Fruit fly (Drosophila melanogaster) whole organism, embryonic: Measurements from ENCODE around the gene Cyp303a1.

Experiments
- B-H2 ChIP-seq: fragments of 200-800 bp; sonication (Bioruptor generic); optimal IDR thresholded peaks from 2 replicates; lab custom pipeline; 2018; ENCODE audit warnings: missing biosample characterization, mild to moderate bottlenecking, missing genetic modification characterization
- CG12104 ChIP-seq: fragments of 200-800 bp; sonication (Bioruptor generic); optimal IDR thresholded peaks from 3 replicates; lab custom pipeline; 2016; ENCODE audit warnings: missing biosample characterization, missing genetic modification characterization
- CG13775 ChIP-seq: fragments of 200-800 bp; sonication (Bioruptor generic); optimal IDR thresholded peaks from 3 replicates; lab custom pipeline; 2017; ENCODE audit warnings: missing biosample characterization, mild to moderate bottlenecking, missing genetic modification characterization
- CG15073 ChIP-seq: fragments of 200-800 bp; sonication (Bioruptor generic); optimal IDR thresholded peaks from 2 replicates; lab custom pipeline; 2016; ENCODE audit warnings: missing biosample characterization, missing genetic modification characterization
- CG1647 ChIP-seq: fragments of 200-800 bp; sonication (Bioruptor generic); optimal IDR thresholded peaks from 3 replicates; lab custom pipeline; 2016; ENCODE audit warnings: missing biosample characterization, missing genetic modification characterization
- CG32767 ChIP-seq: fragments of 200-800 bp; sonication (Bioruptor generic); IDR thresholded peaks from 2 replicates; pipeline ENCODE4 v1.3.6; 2022; ENCODE audit warnings: missing biosample characterization, missing genetic modification characterization
- CG3281 ChIP-seq: fragments of 200-800 bp; sonication (Bioruptor generic); optimal IDR thresholded peaks from 3 replicates; lab custom pipeline; 2017; ENCODE audit warnings: missing biosample characterization, mild to moderate bottlenecking, missing genetic modification characterization
- CG4404 ChIP-seq: fragments of 200-800 bp; sonication (Bioruptor generic); IDR thresholded peaks from 2 replicates; pipeline ENCODE4 v1.3.6; 2022; ENCODE audit warnings: missing biosample characterization, missing genetic modification characterization
- CHES-1-like ChIP-seq: fragments of 200-800 bp; sonication (Bioruptor generic); optimal IDR thresholded peaks from 2 replicates; lab custom pipeline; 2016; ENCODE audit warnings: missing biosample characterization, missing genetic modification characterization
- Chrac-16 ChIP-seq: fragments of 200-800 bp; sonication (Bioruptor generic); optimal IDR thresholded peaks from 3 replicates; lab custom pipeline; 2016; ENCODE audit warnings: missing biosample characterization, missing genetic modification characterization
- Dbx ChIP-seq: fragments of 200-800 bp; sonication (Bioruptor generic); IDR thresholded peaks from 3 replicates; pipeline ENCODE4 v1.3.6; 2022; ENCODE audit warnings: missing biosample characterization, missing genetic modification characterization
- Dfd ChIP-seq, 2 experiments: fragments of >200 bp; optimal IDR thresholded peaks; 2 replicates each; lab custom pipeline; 2017; ENCODE audit warnings: missing biosample characterization in 2 of 2, missing genetic modification characterization in 2 of 2
- H15 ChIP-seq: fragments of 200-800 bp; sonication (Bioruptor generic); IDR thresholded peaks from 3 replicates; pipeline ENCODE4 v1.3.6; 2022; ENCODE audit warnings: missing biosample characterization, missing genetic modification characterization
- H2.0 ChIP-seq: fragments of 200-800 bp; sonication (Bioruptor generic); IDR thresholded peaks from 2 replicates; pipeline ENCODE4 v1.3.6; 2022; ENCODE audit warnings: missing biosample characterization, missing genetic modification characterization
- Kr ChIP-seq: fragments of 200-800 bp; sonication (Bioruptor generic); optimal IDR thresholded peaks from 2 replicates; lab custom pipeline; 2017; ENCODE audit warnings: missing biosample characterization, mild to moderate bottlenecking, missing genetic modification characterization
- Mrtf ChIP-seq: fragments of 200-800 bp; sonication (Bioruptor generic); IDR thresholded peaks from 3 replicates; pipeline ENCODE4 v1.3.6; 2022; ENCODE audit warnings: missing biosample characterization, missing genetic modification characterization
- NC2α ChIP-seq: fragments of 200-800 bp; sonication (Bioruptor generic); optimal IDR thresholded peaks from 2 replicates; lab custom pipeline; 2016; ENCODE audit warnings: missing biosample characterization, missing genetic modification characterization
- NFAT ChIP-seq: fragments of 200-800 bp; sonication (Bioruptor generic); IDR thresholded peaks from 2 replicates; pipeline ENCODE4 v1.3.6; 2022; ENCODE audit warnings: missing biosample characterization, missing genetic modification characterization
- NK7.1 ChIP-seq: fragments of 200-800 bp; sonication (Bioruptor generic); optimal IDR thresholded peaks from 3 replicates; lab custom pipeline; 2016; ENCODE audit warnings: missing biosample characterization, missing genetic modification characterization
- Optix ChIP-seq: fragments of 200-800 bp; sonication (Bioruptor generic); IDR thresholded peaks from 3 replicates; pipeline ENCODE4 v1.3.6; 2022; ENCODE audit warnings: missing biosample characterization, missing genetic modification characterization
- Sry-β ChIP-seq: fragments of 200-800 bp; sonication (Bioruptor generic); optimal IDR thresholded peaks from 2 replicates; lab custom pipeline; 2018; ENCODE audit warnings: missing biosample characterization, mild to moderate bottlenecking, missing genetic modification characterization, moderate library complexity
- Sry-δ ChIP-seq: fragments of 200-800 bp; sonication (Bioruptor generic); optimal IDR thresholded peaks from 2 replicates; lab custom pipeline; 2016; ENCODE audit warnings: missing biosample characterization, missing genetic modification characterization
- YL-1 ChIP-seq: fragments of 200-800 bp; sonication (Bioruptor generic); optimal IDR thresholded peaks from 3 replicates; lab custom pipeline; 2017; ENCODE audit warnings: missing biosample characterization, mild to moderate bottlenecking, missing genetic modification characterization
- ase ChIP-seq: fragments of 200-800 bp; sonication (Bioruptor generic); IDR thresholded peaks from 3 replicates; pipeline ENCODE4 v1.3.6; 2022; ENCODE audit warnings: missing biosample characterization, missing genetic modification characterization
- ato ChIP-seq: fragments of 200-800 bp; sonication (Bioruptor generic); IDR thresholded peaks from 2 replicates; pipeline ENCODE4 v1.3.6; 2022; ENCODE audit warnings: missing biosample characterization, missing genetic modification characterization; ENCODE audit not compliant: partially characterized antibody
- bigmax ChIP-seq: fragments of 200-800 bp; sonication (Bioruptor generic); optimal IDR thresholded peaks from 2 replicates; lab custom pipeline; 2018; ENCODE audit warnings: missing biosample characterization, mild to moderate bottlenecking, missing genetic modification characterization
- ci ChIP-seq: fragments of 200-800 bp; sonication (Bioruptor generic); IDR thresholded peaks from 3 replicates; pipeline ENCODE4 v1.3.6; 2022; ENCODE audit warnings: missing biosample characterization, missing genetic modification characterization
- da ChIP-seq: fragments of 200-800 bp; sonication (Bioruptor generic); optimal IDR thresholded peaks from 2 replicates; lab custom pipeline; 2016; ENCODE audit warnings: missing biosample characterization, missing genetic modification characterization
- dati ChIP-seq: fragments of 200-800 bp; sonication (Bioruptor generic); IDR thresholded peaks from 2 replicates; pipeline ENCODE4 v1.3.6; 2022; ENCODE audit warnings: missing biosample characterization, missing genetic modification characterization
- dm ChIP-seq: fragments of 200-800 bp; sonication (Bioruptor generic); optimal IDR thresholded peaks from 3 replicates; lab custom pipeline; 2016; ENCODE audit warnings: missing biosample characterization, missing genetic modification characterization
- en ChIP-seq: fragments of 200-800 bp; sonication (Bioruptor generic); optimal IDR thresholded peaks from 2 replicates; lab custom pipeline; 2016; ENCODE audit warnings: missing biosample characterization, missing genetic modification characterization
- fd64A ChIP-seq: fragments of 200-800 bp; sonication (Bioruptor generic); optimal IDR thresholded peaks from 3 replicates; lab custom pipeline; 2018; ENCODE audit warnings: missing biosample characterization, mild to moderate bottlenecking, missing genetic modification characterization
- fru ChIP-seq: fragments of >200 bp; optimal IDR thresholded peaks from 2 replicates; lab custom pipeline; 2017
- gfzf ChIP-seq: fragments of 200-800 bp; sonication (Bioruptor generic); optimal IDR thresholded peaks from 2 replicates; lab custom pipeline; 2016; ENCODE audit warnings: missing biosample characterization, mild to moderate bottlenecking, missing genetic modification characterization, moderate library complexity
- hkb ChIP-seq, 2 experiments: fragments of 200-800 bp in 1 of 2; fragments of >200 bp in 1 of 2; sonication (Bioruptor generic) in 1 of 2; IDR thresholded peaks in 1 of 2; optimal IDR thresholded peaks in 1 of 2; 2 replicates each; pipeline versions ENCODE4 v1.3.6 to Lab custom; 2017 to 2022; ENCODE audit warnings: missing biosample characterization in 1 of 2, missing genetic modification characterization in 1 of 2
- jigr1 ChIP-seq: fragments of 200-800 bp; sonication (Bioruptor generic); IDR thresholded peaks from 3 replicates; pipeline ENCODE4 v1.3.6; 2022; ENCODE audit warnings: missing biosample characterization, missing genetic modification characterization
- jumu ChIP-seq: fragments of 200-800 bp; sonication (Bioruptor generic); optimal IDR thresholded peaks from 3 replicates; lab custom pipeline; 2016; ENCODE audit warnings: missing biosample characterization, missing genetic modification characterization
- lab ChIP-seq: fragments of 200-800 bp; sonication (Bioruptor generic); optimal IDR thresholded peaks from 3 replicates; lab custom pipeline; 2017; ENCODE audit warnings: missing biosample characterization, missing genetic modification characterization, mild to moderate bottlenecking, moderate library complexity, missing genetic modification reagents
- lola ChIP-seq, 3 experiments: fragments of >200 bp in 2 of 3; fragments of 200-800 bp in 1 of 3; sonication (Bioruptor generic) in 1 of 3; optimal IDR thresholded peaks; 2 replicates each; lab custom pipeline; 2017 to 2019; ENCODE audit warnings: missing biosample characterization in 3 of 3, missing genetic modification characterization in 3 of 3, mild to moderate bottlenecking in 1 of 3, moderate library complexity in 1 of 3
- mam ChIP-seq: fragments of 200-800 bp; sonication (Bioruptor generic); optimal IDR thresholded peaks from 3 replicates; lab custom pipeline; 2016; ENCODE audit warnings: missing biosample characterization, missing genetic modification characterization
- nerfin-2 ChIP-seq: fragments of 200-800 bp; sonication (Bioruptor generic); IDR thresholded peaks from 2 replicates; pipeline ENCODE4 v1.3.6; 2022; ENCODE audit warnings: missing biosample characterization, missing genetic modification characterization; ENCODE audit not compliant: partially characterized antibody
- phol ChIP-seq: fragments of 200-800 bp; sonication (Bioruptor generic); optimal IDR thresholded peaks from 3 replicates; lab custom pipeline; 2018; ENCODE audit warnings: missing biosample characterization, mild to moderate bottlenecking, missing genetic modification characterization, moderate library complexity
- scrt ChIP-seq: fragments of 200-800 bp; sonication (Bioruptor generic); optimal IDR thresholded peaks from 2 replicates; lab custom pipeline; 2018; ENCODE audit warnings: missing biosample characterization, mild to moderate bottlenecking, missing genetic modification characterization, moderate library complexity
- sens ChIP-seq: fragments of 200-800 bp; sonication (Bioruptor generic); peaks from one replicate; lab custom pipeline; 2016; ENCODE audit warnings: missing biosample characterization, missing genetic modification characterization
- sna ChIP-seq: fragments of 200-800 bp; sonication (Bioruptor generic); IDR thresholded peaks from 2 replicates; pipeline ENCODE4 v1.3.6; 2022; ENCODE audit warnings: missing biosample characterization, missing genetic modification characterization; ENCODE audit not compliant: partially characterized antibody
- tgo ChIP-seq: fragments of 200-800 bp; sonication (Bioruptor generic); IDR thresholded peaks from 3 replicates; pipeline ENCODE4 v1.3.6; 2022; ENCODE audit warnings: missing biosample characterization, missing genetic modification characterization
- trem ChIP-seq: fragments of 200-800 bp; optimal IDR thresholded peaks from 3 replicates; lab custom pipeline; 2019; ENCODE audit warnings: missing biosample characterization, mild to moderate bottlenecking, missing genetic modification characterization, moderate library complexity
- wek ChIP-seq: fragments of 200-800 bp; sonication (Bioruptor generic); optimal IDR thresholded peaks from 3 replicates; lab custom pipeline; 2018; ENCODE audit warnings: missing biosample characterization, mild to moderate bottlenecking, missing genetic modification characterization, moderate library complexity
- zfh2 ChIP-seq: fragments of 200-800 bp; sonication (Bioruptor generic); optimal IDR thresholded peaks from 2 replicates; lab custom pipeline; 2016; ENCODE audit warnings: missing biosample characterization, missing genetic modification characterization

Cyp303a1 gene

DNA sequence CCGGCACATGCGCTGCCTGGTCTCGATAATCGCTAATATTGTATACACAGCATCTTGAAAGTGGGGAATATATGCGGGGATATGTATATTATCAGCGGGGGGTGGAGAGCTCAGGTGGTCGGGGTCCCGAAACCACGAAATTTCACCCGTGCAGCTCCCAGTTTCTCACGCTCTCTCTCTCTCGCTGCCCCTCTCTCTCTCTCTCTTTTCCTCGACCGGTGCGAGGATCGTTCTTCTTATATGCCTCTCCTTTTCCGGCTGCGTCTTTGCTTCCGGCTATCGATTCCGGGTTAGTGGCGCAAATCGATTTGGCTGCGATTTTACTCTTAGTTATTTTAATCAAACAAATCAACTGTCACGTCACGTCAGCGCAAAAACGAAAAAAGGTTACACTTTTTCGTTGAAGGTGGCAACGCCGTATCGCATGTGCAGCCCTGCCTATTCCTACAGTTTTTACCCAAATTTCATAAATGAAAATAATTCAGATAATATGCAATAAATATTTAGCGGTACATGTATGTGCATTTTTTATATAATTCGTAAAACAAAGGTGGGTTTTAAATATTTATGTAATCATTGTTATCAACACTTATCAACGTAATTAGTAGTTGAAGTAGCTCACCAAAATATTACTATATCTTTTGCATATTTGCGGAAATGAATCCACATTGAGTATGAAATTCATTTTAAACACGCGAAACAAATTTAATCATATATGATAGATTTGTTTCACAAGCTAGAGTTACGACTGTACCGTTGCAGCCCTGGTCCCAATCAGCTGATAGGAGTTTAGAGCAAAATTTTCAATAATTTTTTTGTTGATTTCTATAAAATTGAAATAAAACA is 5.7 kb downstream of the Cyp303a1 start, which contains the start of the genes heix and CG17328 (continued):
- peak; percentile 30 for TF ChIP-seq NK7.1 (GFP tag; lab: Kevin White, UChicago)
- TF ChIP-seq dati (GFP tag; lab: Robert Waterston, UW) = no peak
- peak; percentile 72 for TF ChIP-seq CG3281 (GFP tag; lab: Kevin White, UChicago)
- peak; percentile 50 for TF ChIP-seq jumu (GFP tag; lab: Kevin White, UChicago)
- peak; percentile 79 for TF ChIP-seq phol
- TF ChIP-seq CG15073 = no peak
- TF ChIP-seq CG13775 = peak; percentile 79
- 0 out of 2 replicates have a peak, but pooled peaks have one; percentile 16 for TF ChIP-seq ato (GFP tag; lab: Robert Waterston, UW)
- peak; percentile 94 for TF ChIP-seq sens (GFP tag; lab: Kevin White, UChicago)
- peak; percentile 4 for TF ChIP-seq hkb (optimal IDR thresholded peaks at IDR 0.05; lab: Kevin White, UChicago)
- peak; percentile 37; the same call in 1 of the 2 replicates for TF ChIP-seq hkb (GFP tag; IDR thresholded peaks at IDR 0.05; lab: Robert Waterston, UW)
- peak; percentile 70; the same call in 2 of the 3 replicates for TF ChIP-seq H15 (GFP tag; lab: Robert Waterston, UW)
- TF ChIP-seq Chrac-16 (GFP tag; lab: Kevin White, UChicago) = peak; percentile 81
- peak; percentile 27 for TF ChIP-seq NC2α (GFP tag; lab: Kevin White, UChicago)
- TF ChIP-seq lola (GFP tag; optimal IDR thresholded peaks at IDR 0.05; lab: Kevin White, UChicago) = peak in 1 of 3 experiments; percentile 70
- TF ChIP-seq en (GFP tag; lab: Kevin White, UChicago) = no peak
- TF ChIP-seq YL-1 (GFP tag; lab: Kevin White, UChicago) = peak; percentile 85
- TF ChIP-seq CHES-1-like (GFP tag; lab: Kevin White, UChicago) = peak; percentile 49
- TF ChIP-seq fru (lab: Kevin White, UChicago) = no peak
- no peak for TF ChIP-seq CG1647 (GFP tag; lab: Kevin White, UChicago)
- TF ChIP-seq tgo (GFP tag; lab: Robert Waterston, UW) = peak; percentile 77
- peak; percentile 64 for TF ChIP-seq Dbx (GFP tag; lab: Robert Waterston, UW)
- TF ChIP-seq trem (tag; lab: Kevin White, UChicago) = peak; percentile 66
- TF ChIP-seq jigr1 (GFP tag; lab: Robert Waterston, UW) = 0 out of 3 replicates have a peak, but pooled peaks have one; percentile 38
- peak; percentile 26 for TF ChIP-seq dm
- no peak for TF ChIP-seq Kr (GFP tag; lab: Kevin White, UChicago)
- TF ChIP-seq CG12104 (GFP tag; lab: Kevin White, UChicago) = peak; percentile 78
- TF ChIP-seq ase (GFP tag; lab: Robert Waterston, UW) = no peak; the same call in 1 of the 3 replicates
- TF ChIP-seq mam = peak; percentile 87
- peak; percentile 69 for TF ChIP-seq zfh2 (GFP tag; lab: Kevin White, UChicago)
- TF ChIP-seq scrt = peak; percentile 37
- no peak for TF ChIP-seq sna
- TF ChIP-seq NFAT (GFP tag; lab: Robert Waterston, UW) = peak; percentile 84
- peak; percentile 80 for TF ChIP-seq ci
- TF ChIP-seq Optix = no peak
- TF ChIP-seq nerfin-2 (GFP tag; lab: Robert Waterston, UW) = no peak
- no peak for TF ChIP-seq Sry-β (GFP tag; lab: Kevin White, UChicago)
- peak; percentile 72 for TF ChIP-seq gfzf
- TF ChIP-seq CG32767 (GFP tag; lab: Robert Waterston, UW) = no peak; the same call in 1 of the 2 replicates
- no peak for TF ChIP-seq bigmax (GFP tag; lab: Kevin White, UChicago)
- TF ChIP-seq Sry-δ (GFP tag; lab: Kevin White, UChicago) = peak; percentile 39
- TF ChIP-seq da (GFP tag; lab: Kevin White, UChicago) = no peak
- peak; percentile 54 for TF ChIP-seq CG4404 (GFP tag; lab: Robert Waterston, UW)
- TF ChIP-seq fd64A (GFP tag; lab: Kevin White, UChicago) = no peak
- no peak for TF ChIP-seq wek (GFP tag; lab: Kevin White, UChicago)
- no peak for TF ChIP-seq lab (GFP tag; lab: Kevin White, UChicago)
- TF ChIP-seq Dfd (GFP tag; optimal IDR thresholded peaks at IDR 0.05; lab: Kevin White, UChicago) = no peak
- TF ChIP-seq Mrtf (GFP tag; lab: Robert Waterston, UW) = peak; percentile 53; the same call in 2 of the 3 replicates
- TF ChIP-seq B-H2 (GFP tag; lab: Kevin White, UChicago) = peak; percentile 73
- peak; percentile 68 for TF ChIP-seq H2.0 (GFP tag; lab: Robert Waterston, UW)
